Worm (Caenorhabditis elegans) whole organism, early embryonic: ENCODE measurements around the gene sre-4.

Experiments
- B0310.2 ChIP-seq: sonication (generic microtip); optimal IDR thresholded peaks from 2 replicates; lab custom pipeline; 2016; ENCODE audit warnings: mild to moderate bottlenecking, missing genetic modification characterization, missing compliant biosample characterization
- F13C5.2 ChIP-seq: sonication (generic microtip); optimal IDR thresholded peaks from 2 replicates; lab custom pipeline; 2017; ENCODE audit warnings: mild to moderate bottlenecking, missing genetic modification characterization, inconsistent platforms, missing compliant biosample characterization
- ama-1 ChIP-seq: fragments of 150-350 bp; optimal IDR thresholded peaks from 2 replicates; lab custom pipeline; 2014
- ceh-36 ChIP-seq: sonication (generic microtip); optimal IDR thresholded peaks from 2 replicates; lab custom pipeline; 2016; ENCODE audit warnings: missing genetic modification characterization, inconsistent platforms, missing compliant biosample characterization
- ets-7 ChIP-seq: sonication (generic microtip); optimal IDR thresholded peaks from 2 replicates; lab custom pipeline; 2016; ENCODE audit warnings: missing genotype, missing genetic modification characterization, missing compliant biosample characterization
- flt-1 ChIP-seq: fragments of 200-800 bp; sonication (Bioruptor generic); IDR thresholded peaks from 2 replicates; pipeline ENCODE4 v1.3.6; 2022; ENCODE audit warnings: missing genetic modification characterization, missing compliant biosample characterization
- hmbx-1 ChIP-seq: sonication (generic microtip); optimal IDR thresholded peaks from 2 replicates; lab custom pipeline; 2016; ENCODE audit warnings: mild to moderate bottlenecking, missing genetic modification characterization, missing compliant biosample characterization
- hmg-4 ChIP-seq: fragments of 200-800 bp; sonication (Bioruptor generic); optimal IDR thresholded peaks from 2 replicates; lab custom pipeline; 2018; ENCODE audit warnings: mild to moderate bottlenecking, missing genetic modification characterization, missing compliant biosample characterization
- pes-1 ChIP-seq: fragments of 200-800 bp; sonication (Bioruptor generic); IDR thresholded peaks from 2 replicates; pipeline ENCODE4 v1.3.6; 2022; ENCODE audit warnings: missing genetic modification reagents, missing genetic modification characterization, missing compliant biosample characterization
- scrt-1 ChIP-seq: fragments of 200-800 bp; sonication (Bioruptor generic); IDR thresholded peaks from 2 replicates; pipeline ENCODE4 v1.3.6; 2022; ENCODE audit warnings: missing genetic modification characterization, missing compliant biosample characterization
- sea-1 ChIP-seq: fragments of 200-800 bp; sonication (Bioruptor generic); conservative IDR thresholded peaks from 2 replicates; pipeline ENCODE4 v1.3.6; 2022; ENCODE audit warnings: missing genetic modification characterization, missing compliant biosample characterization
- tbx-37 ChIP-seq: fragments of 200-800 bp; sonication (Bioruptor generic); conservative IDR thresholded peaks from 2 replicates; pipeline ENCODE4 v1.3.6; 2022; ENCODE audit warnings: missing genetic modification reagents, missing genetic modification characterization, missing compliant biosample characterization
- tra-4 ChIP-seq: sonication (generic microtip); optimal IDR thresholded peaks from 2 replicates; lab custom pipeline; 2017; ENCODE audit warnings: missing genetic modification characterization, missing compliant biosample characterization

DNA sequence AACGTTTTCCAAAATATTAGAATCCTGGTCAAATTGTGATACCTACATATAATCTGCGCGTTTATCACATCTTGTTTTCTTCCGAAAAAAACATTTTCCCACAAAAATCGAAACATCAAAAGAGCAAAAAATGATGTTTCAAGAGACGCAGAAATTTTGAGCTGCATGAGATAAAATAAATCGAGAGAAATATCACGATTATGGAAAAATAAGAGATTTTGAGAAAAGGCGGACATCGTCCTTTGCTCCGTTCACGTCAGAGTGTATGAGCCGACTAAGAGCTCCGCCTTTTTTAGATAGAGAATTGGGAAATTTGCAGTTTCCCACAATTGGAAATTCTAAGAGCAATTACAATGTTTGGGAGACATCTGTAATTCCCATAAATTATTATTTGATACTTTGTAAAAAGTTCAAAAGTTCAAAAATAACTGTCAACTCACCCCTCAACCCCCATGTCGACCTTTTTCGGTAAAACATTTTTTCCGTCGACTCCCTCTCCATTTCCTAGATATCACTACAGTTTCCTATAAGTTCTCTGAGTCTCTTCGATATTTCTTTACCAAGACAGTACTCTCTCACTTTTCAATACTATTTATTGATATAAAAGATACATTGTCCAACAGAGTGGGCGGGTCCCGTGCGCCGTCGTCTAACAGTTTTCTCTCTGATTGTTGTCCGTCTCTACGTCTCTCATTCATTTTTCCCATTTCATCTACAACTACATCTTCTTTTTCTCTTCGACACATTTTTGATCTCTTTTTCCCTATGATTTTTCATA, 27.8 kb downstream of the sre-4 start:
- no peak for TF ChIP-seq B0310.2 (tag; lab: Kevin White, UChicago)
- no peak for TF ChIP-seq ets-7 (tag; lab: Kevin White, UChicago)
- TF ChIP-seq ama-1 (lab: Kevin White, UChicago), result no peak
- no peak for TF ChIP-seq F13C5.2
- no peak for TF ChIP-seq hmg-4 (GFP tag; lab: Kevin White, UChicago)
- no peak for TF ChIP-seq tbx-37 (GFP tag; lab: Robert Waterston, UW)
- TF ChIP-seq ceh-36, result no peak
- TF ChIP-seq scrt-1 (GFP tag; lab: Robert Waterston, UW), result no peak
- no peak for TF ChIP-seq hmbx-1 (tag; lab: Kevin White, UChicago)
- no peak for TF ChIP-seq flt-1 (GFP tag; lab: Robert Waterston, UW)
- no peak for TF ChIP-seq tra-4 (tag; lab: Kevin White, UChicago)
- no peak for TF ChIP-seq pes-1 (GFP tag; lab: Robert Waterston, UW)
- no peak for TF ChIP-seq sea-1
